Worm (Caenorhabditis elegans) whole organism, midembryonic: ENCODE measurements around the gene ttr-28.

Experiments used
- T22C8.4 ChIP-seq: fragments of 200-800 bp; sonication (Bioruptor generic); IDR thresholded peaks from 2 replicates; pipeline ENCODE4 v1.3.6; 2022; ENCODE audit warnings: missing genetic modification characterization, missing compliant biosample characterization
- cog-1 ChIP-seq: sonication (generic microtip); optimal IDR thresholded peaks from 2 replicates; lab custom pipeline; 2016; ENCODE audit warnings: missing genetic modification characterization, missing compliant biosample characterization
- flt-1 ChIP-seq: fragments of 200-800 bp; sonication (Bioruptor generic); IDR thresholded peaks from 2 replicates; pipeline ENCODE4 v1.3.6; 2022; ENCODE audit warnings: missing genetic modification characterization, missing compliant biosample characterization
- klf-2 ChIP-seq: fragments of 200-800 bp; sonication (Bioruptor generic); conservative IDR thresholded peaks from 2 replicates; pipeline ENCODE4 v1.3.6; 2022; ENCODE audit warnings: missing genetic modification reagents, missing genetic modification characterization, missing compliant biosample characterization
- med-1 ChIP-seq: sonication (generic microtip); optimal IDR thresholded peaks from 2 replicates; lab custom pipeline; 2017; ENCODE audit warnings: missing genetic modification characterization, mild to moderate bottlenecking, missing compliant biosample characterization, antibody characterized with exemption, missing genetic modification reagents; ENCODE audit not compliant: insufficient read depth
- ref-1 ChIP-seq: fragments of 200-800 bp; sonication (Bioruptor generic); conservative IDR thresholded peaks from 2 replicates; pipeline ENCODE4 v1.3.6; 2022; ENCODE audit warnings: missing genetic modification reagents, missing genetic modification characterization, missing compliant biosample characterization
- tab-1 ChIP-seq: fragments of 200-800 bp; sonication (Bioruptor generic); IDR thresholded peaks from 2 replicates; pipeline ENCODE4 v1.3.6; 2022; ENCODE audit warnings: missing genetic modification characterization, missing compliant biosample characterization
- ztf-23 ChIP-seq: fragments of 200-800 bp; sonication (Bioruptor generic); IDR thresholded peaks from 2 replicates; pipeline ENCODE4 v1.3.6; 2022; ENCODE audit warnings: missing genetic modification reagents, missing genetic modification characterization, missing compliant biosample characterization
- ztf-29 ChIP-seq: fragments of 200-800 bp; sonication (Bioruptor generic); IDR thresholded peaks from 2 replicates; pipeline ENCODE4 v1.3.6; 2022; ENCODE audit warnings: missing genetic modification reagents, missing genetic modification characterization, missing compliant biosample characterization

Gene ttr-28

DNA sequence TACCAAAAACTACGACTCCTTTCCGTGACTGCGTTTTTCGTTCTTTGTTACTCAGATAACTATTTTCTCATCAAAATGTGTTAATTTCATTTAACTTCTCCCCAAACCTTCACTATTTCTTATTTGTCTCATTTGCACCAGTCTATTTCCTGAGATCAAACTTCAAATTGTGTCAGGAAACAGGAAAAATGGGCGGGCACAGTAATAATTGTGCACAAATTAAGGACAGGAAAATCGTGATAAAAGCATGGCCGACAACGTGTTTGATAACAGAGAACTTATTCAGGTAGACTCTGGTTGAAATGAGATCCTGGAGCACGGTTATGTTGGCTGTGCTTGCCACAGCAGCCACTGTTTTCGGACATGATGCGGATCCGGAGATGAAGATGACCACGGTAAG lies 14.7 kb upstream of the ttr-28 start, which contains the start of gene lipl-1:
Gene lipl-1 (plus strand): TSS at position 282 of the 400 bp plus-strand sequence.
- TF ChIP-seq tab-1 (no peak), med-1 (GFP tag; lab: Kevin White, UChicago) (no peak), klf-2 (GFP tag; lab: Robert Waterston, UW) (no peak), ztf-29 (no peak), T22C8.4 (GFP tag; lab: Robert Waterston, UW) (no peak), flt-1 (GFP tag; lab: Robert Waterston, UW) (no peak), cog-1 (tag; lab: Kevin White, UChicago) (no peak), ref-1 (GFP tag; lab: Robert Waterston, UW) (no peak), ztf-23 (GFP tag; lab: Robert Waterston, UW) (no peak)

DNA sequence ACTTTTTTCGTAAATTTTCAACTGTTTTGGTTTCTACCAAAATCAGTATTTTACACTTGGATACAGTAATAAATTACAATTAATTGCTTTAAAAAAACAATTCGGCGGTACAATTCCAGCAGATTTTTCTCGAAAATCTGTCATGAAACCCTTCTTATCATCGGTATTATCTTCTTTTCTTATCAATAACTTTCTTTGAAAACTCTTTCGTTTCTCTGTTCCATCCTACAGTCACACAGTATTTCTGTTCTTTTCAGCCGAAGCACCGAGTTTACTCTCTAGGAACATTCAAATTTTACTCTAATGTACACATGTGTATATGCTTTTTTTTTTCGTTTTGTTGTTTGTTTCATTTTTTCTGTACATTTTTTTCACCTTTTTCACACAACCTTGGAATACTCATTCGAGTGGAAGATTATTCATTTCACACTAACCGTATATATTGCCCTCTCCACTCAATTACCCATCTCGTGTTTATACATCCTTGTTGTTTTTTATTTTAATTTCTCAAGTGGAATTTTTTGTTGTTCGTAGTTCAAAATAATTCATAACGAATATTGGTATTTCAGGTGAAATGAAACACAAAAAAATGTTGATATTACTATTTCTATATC lies 4.7 kb upstream of the ttr-28 start, which contains the start of gene nid-1:
Gene nid-1 (plus strand): TSS at position 564 of the 614 bp plus-strand sequence.
- no peak for TF ChIP-seq cog-1 (tag; lab: Kevin White, UChicago)
- no peak for TF ChIP-seq klf-2 (GFP tag; lab: Robert Waterston, UW)
- TF ChIP-seq flt-1 (GFP tag; lab: Robert Waterston, UW): no peak
- TF ChIP-seq ztf-23 (GFP tag; lab: Robert Waterston, UW): no peak
- TF ChIP-seq T22C8.4 (GFP tag; lab: Robert Waterston, UW): no peak
- TF ChIP-seq tab-1: no peak
- TF ChIP-seq ztf-29: no peak
- no peak for TF ChIP-seq ref-1 (GFP tag; lab: Robert Waterston, UW)
- no peak for TF ChIP-seq med-1 (GFP tag; lab: Kevin White, UChicago)

DNA sequence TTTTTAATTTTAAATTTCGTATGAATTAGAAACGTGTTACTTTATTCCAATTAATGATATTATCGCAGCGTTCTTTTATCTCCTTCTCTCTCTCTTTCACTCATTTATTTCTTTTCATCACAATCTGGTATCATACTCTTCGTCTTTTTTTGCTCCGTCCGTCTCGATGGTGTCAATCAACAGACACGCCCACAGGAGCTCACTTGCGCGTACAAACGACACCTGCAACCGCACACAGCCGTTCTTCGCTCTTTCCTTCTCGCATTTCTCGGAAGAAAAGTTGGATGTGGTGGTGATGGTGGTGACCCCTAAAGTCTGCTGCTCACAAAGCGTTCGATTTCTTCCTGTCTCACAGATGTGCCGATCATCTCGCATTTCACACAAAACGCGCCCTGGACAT lies 3.6 kb upstream of the ttr-28 start:
- no peak for TF ChIP-seq flt-1 (GFP tag; lab: Robert Waterston, UW)
- no peak for TF ChIP-seq ztf-23 (GFP tag; lab: Robert Waterston, UW)
- no peak for TF ChIP-seq ztf-29
- TF ChIP-seq ref-1 (GFP tag; lab: Robert Waterston, UW): no peak
- TF ChIP-seq cog-1 (tag; lab: Kevin White, UChicago): no peak
- no peak for TF ChIP-seq klf-2 (GFP tag; lab: Robert Waterston, UW)
- TF ChIP-seq tab-1: no peak
- no peak for TF ChIP-seq T22C8.4 (GFP tag; lab: Robert Waterston, UW)
- TF ChIP-seq med-1 (GFP tag; lab: Kevin White, UChicago): no peak

DNA sequence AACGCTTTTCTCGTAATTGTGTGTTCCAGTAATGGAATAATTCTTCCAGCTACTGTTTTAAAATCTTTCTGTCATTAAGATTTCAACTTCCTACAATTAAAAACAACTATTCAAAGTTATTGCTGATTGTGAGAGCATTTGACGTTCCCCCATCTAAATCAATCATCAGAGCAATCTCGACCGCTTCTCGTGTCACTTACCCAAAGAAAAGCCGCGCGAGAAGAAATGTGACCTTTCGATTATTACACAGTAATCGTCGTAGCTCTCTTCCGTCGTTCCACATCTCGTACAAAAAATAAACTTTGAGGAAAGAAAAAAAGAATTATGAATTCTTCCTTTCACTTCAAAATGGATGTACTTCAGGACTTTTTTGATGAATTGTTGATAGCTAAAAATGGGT lies 2.5 kb upstream of the ttr-28 start:
- TF ChIP-seq cog-1 (tag; lab: Kevin White, UChicago) (no peak), flt-1 (GFP tag; lab: Robert Waterston, UW) (no peak), ztf-29 (no peak), med-1 (GFP tag; lab: Kevin White, UChicago) (no peak), tab-1 (no peak), klf-2 (GFP tag; lab: Robert Waterston, UW) (no peak), T22C8.4 (GFP tag; lab: Robert Waterston, UW) (no peak), ref-1 (GFP tag; lab: Robert Waterston, UW) (no peak), ztf-23 (GFP tag; lab: Robert Waterston, UW) (no peak)

DNA sequence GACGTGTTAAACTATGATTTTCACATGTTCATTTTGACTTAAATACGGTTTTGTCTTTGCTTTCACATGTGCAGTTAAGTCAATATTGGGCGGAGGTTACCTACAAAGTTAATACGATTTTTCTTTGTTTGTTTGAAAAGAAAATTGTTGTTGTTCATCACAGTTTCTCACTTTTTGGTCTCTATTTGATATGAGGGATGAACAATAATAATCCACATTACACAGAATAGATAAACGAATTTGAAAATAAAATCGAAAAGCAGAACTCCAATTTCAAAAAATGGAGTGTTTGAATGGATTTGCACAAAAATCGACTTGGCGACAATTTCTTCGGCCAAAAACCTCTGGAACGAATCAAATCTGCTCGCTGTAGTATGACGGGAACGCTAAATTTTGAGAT lies 1.8 kb upstream of the ttr-28 start, which contains the start of gene ttr-29:
Gene ttr-29 (minus strand): TSS at position 101 of the 400 bp plus-strand sequence.
- TF ChIP-seq ref-1 (GFP tag; lab: Robert Waterston, UW) (no peak), T22C8.4 (GFP tag; lab: Robert Waterston, UW) (no peak), klf-2 (GFP tag; lab: Robert Waterston, UW) (no peak), med-1 (GFP tag; lab: Kevin White, UChicago) (no peak), ztf-23 (GFP tag; lab: Robert Waterston, UW) (no peak), flt-1 (GFP tag; lab: Robert Waterston, UW) (no peak), cog-1 (tag; lab: Kevin White, UChicago) (no peak), ztf-29 (no peak), tab-1 (no peak)

DNA sequence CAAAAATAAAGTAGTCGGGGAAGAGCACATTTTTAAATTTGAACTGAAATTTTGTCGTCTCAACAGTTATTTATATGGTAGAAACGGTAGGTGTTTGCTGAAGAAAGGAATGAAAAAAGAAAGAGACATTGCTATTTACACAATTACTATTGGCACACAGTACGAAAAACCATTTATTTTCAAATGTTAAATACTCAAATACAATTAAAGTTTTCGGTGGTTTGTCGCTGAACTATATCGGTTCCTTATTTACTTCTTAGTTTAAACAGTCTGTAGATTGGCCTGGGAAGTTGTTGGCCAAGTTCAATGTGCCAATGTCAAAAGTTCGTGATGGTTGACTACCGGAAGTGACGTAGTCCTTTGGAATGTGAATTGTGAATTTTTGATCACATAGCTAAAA lies 920 bp downstream of the ttr-28 start, which contains the start of gene ttr-27:
Gene ttr-27 (minus strand): TSS at position 45 of the 400 bp plus-strand sequence.
- TF ChIP-seq klf-2 (GFP tag; lab: Robert Waterston, UW): no peak
- no peak for TF ChIP-seq ref-1 (GFP tag; lab: Robert Waterston, UW)
- no peak for TF ChIP-seq cog-1 (tag; lab: Kevin White, UChicago)
- no peak for TF ChIP-seq ztf-29
- no peak for TF ChIP-seq ztf-23 (GFP tag; lab: Robert Waterston, UW)
- no peak for TF ChIP-seq flt-1 (GFP tag; lab: Robert Waterston, UW)
- TF ChIP-seq med-1 (GFP tag; lab: Kevin White, UChicago): no peak
- TF ChIP-seq tab-1: no peak
- TF ChIP-seq T22C8.4 (GFP tag; lab: Robert Waterston, UW): no peak

DNA sequence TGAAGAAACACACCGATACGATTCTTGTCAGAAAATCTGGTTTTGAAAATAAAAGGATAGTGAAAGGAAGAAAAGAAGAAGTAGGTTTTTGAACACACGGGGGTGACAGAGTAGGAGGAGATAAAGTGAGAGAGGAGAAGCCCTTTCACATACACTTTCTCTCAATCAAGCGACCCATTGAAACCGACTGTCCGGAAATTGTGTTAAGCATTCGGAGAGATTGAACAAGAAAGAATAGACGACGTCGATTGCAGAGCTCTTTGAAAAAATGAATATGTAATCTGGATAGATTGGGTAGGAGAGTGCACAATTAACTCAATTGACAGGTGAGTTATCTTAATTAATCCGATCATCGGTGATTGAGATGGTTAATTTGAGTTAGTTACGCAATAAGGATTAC lies 3.7 kb downstream of the ttr-28 start:
- TF ChIP-seq T22C8.4 (GFP tag; lab: Robert Waterston, UW) (no peak), ztf-29 (no peak), med-1 (GFP tag; lab: Kevin White, UChicago) (no peak), cog-1 (tag; lab: Kevin White, UChicago) (no peak), flt-1 (GFP tag; lab: Robert Waterston, UW) (no peak), ztf-23 (GFP tag; lab: Robert Waterston, UW) (no peak), ref-1 (GFP tag; lab: Robert Waterston, UW) (no peak), klf-2 (GFP tag; lab: Robert Waterston, UW) (no peak), tab-1 (no peak)

DNA sequence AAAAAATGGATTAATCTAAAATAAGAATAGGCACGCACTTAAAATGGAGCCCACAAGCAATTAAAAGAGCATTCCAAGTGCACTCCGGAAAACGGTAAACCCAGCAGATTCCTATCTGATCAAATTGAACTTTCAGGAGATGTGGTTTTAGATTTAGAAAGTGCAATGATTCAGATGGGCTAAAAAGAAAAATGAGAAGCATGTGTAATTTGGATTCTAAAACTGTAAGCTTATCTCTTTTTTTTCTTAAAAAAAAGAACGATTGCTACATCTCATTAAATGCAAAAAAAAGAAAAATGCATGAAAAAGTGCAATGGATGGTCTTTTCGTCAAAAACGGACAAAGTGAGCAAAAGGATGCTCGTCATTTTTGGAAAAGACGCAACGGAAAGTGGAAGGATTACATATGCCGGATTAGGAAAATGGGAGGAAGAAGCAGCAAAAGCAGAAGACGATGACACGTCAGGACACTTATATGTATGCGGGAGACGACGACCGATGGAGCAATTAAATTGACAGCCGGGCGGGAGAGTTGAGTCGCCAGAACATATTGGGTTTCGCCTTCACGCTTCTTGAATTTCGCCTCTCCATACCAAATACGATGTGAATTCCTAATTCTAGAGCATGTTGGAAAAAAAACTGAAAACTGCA lies 6.3 kb downstream of the ttr-28 start:
- TF ChIP-seq med-1 (GFP tag; lab: Kevin White, UChicago) (no peak), klf-2 (GFP tag; lab: Robert Waterston, UW) (no peak), cog-1 (tag; lab: Kevin White, UChicago) (no peak), tab-1 (no peak), ztf-29 (no peak), flt-1 (GFP tag; lab: Robert Waterston, UW) (no peak), ref-1 (GFP tag; lab: Robert Waterston, UW) (no peak), ztf-23 (GFP tag; lab: Robert Waterston, UW) (no peak), T22C8.4 (GFP tag; lab: Robert Waterston, UW) (no peak)
